Worm (Caenorhabditis elegans): Measurements from ENCODE around the gene Y48C3A.20.

ce11 chrII:13367784-13368183, 1.6 kb upstream of the Y48C3A.20 start:
- TF ChIP-seq lim-6 (tag; optimal IDR thresholded peaks at IDR 0.05) (no peak), pha-4 (tag; optimal IDR thresholded peaks at IDR 0.05) (no peak), ets-4 (tag; optimal IDR thresholded peaks at IDR 0.05) (no peak), ama-1 (optimal IDR thresholded peaks at IDR 0.05) (no peak), nhr-11 (tag; optimal IDR thresholded peaks at IDR 0.05) (no peak), odd-2 (tag; optimal IDR thresholded peaks at IDR 0.05) (no peak), unc-42 (tag; optimal IDR thresholded peaks at IDR 0.05) (no peak), che-1 (tag; optimal IDR thresholded peaks at IDR 0.05) (no peak), dve-1 (tag; optimal IDR thresholded peaks at IDR 0.05) (no peak)

Measured in whole organism, late embryonic.